Fruit fly (Drosophila melanogaster) whole organism: ENCODE measurements around the gene CG11891.

ENCODE experiments used
- CG8478 ChIP-seq: fragments of >200 bp; optimal IDR thresholded peaks from 2 replicates; lab custom pipeline; 2018; ENCODE audit warnings: inconsistent platforms
- Dll ChIP-seq: fragments of >200 bp; optimal IDR thresholded peaks from 2 replicates; lab custom pipeline; 2017
- EcR ChIP-seq, 2 experiments: fragments of >200 bp; optimal IDR thresholded peaks; 2 replicates each; lab custom pipeline; 2017; ENCODE audit warnings: missing biosample characterization in 2 of 2, missing genetic modification characterization in 2 of 2, missing genetic modification reagents in 2 of 2
- pan ChIP-seq: fragments of >200 bp; optimal IDR thresholded peaks from 2 replicates; lab custom pipeline; 2017
- psq ChIP-seq: fragments of >200 bp; optimal IDR thresholded peaks from 2 replicates; lab custom pipeline; 2017
- usp ChIP-seq: fragments of >200 bp; optimal IDR thresholded peaks from 2 replicates; lab custom pipeline; 2017; ENCODE audit warnings: missing biosample characterization, missing genetic modification characterization, mixed read lengths

Gene CG11891

DNA sequence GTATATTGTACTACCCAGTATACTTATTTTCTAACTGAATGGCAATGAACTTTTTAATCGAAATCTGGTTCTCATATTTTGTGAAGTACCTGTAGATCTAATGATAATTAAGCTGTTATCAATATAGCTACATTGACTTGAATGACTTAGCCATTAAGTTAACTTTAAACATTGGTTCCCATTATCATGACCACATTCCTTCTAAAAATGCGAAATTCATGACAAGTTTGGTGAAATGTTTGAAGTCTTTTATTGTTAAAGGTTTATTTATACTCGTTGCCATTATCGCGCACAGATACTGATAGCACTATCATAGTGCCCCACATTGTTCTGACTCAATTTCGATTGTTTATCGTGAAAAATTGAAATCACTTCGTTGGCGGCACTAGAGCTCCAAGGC is 50.9 kb downstream of the CG11891 start:
- TF ChIP-seq usp (GFP tag; lab: Kevin White, UChicago) (no peak), CG8478 (lab: Kevin White, UChicago) (no peak), pan (no peak), EcR (GFP tag; optimal IDR thresholded peaks at IDR 0.05; lab: Kevin White, UChicago) (no peak), Dll (lab: Kevin White, UChicago) (no peak), psq (no peak)

DNA sequence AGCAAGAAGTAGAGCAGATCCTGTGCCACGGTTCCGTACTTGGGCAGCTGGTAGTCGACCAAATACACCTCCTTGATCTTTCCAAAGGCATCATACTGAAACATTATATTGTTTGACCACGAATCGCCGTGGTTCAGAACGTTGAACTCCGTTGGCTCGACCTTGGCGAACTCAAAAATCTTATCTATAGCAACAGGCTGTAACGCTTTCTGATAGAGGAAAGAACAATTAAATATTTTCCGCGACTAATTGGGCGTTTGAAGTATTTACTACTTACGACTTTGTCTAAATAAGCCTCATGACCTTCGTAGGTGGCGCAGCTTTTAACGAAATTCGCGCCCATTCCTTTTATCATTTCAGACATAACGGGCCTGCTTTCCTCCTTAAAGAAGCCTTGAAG is 51.7 kb downstream of the CG11891 start:
- no peak for TF ChIP-seq EcR (GFP tag; optimal IDR thresholded peaks at IDR 0.05; lab: Kevin White, UChicago)

DNA sequence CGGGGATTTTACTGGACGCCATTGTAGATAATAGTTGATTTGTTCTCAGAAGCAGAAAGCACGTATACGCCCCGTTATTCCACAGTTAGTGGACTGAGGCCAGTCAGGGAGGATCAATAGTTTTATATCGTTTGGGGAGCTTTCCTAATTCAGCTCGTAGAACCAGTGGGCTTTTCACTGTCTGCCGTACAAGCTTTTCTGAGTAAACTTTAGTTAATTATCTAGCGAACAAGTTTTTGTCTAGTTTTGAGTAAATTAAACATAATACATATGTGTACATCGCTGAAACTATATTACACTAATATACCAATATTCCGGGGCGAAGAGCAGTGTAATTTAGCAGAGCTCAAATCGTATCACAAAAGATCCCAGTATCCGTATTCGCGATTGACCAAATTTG is 52.6 kb downstream of the CG11891 start, which contains the start of gene CG10562:
CG10562 (minus strand) TSS at position 101 of the 400 bp plus-strand sequence.
- TF ChIP-seq CG8478 (lab: Kevin White, UChicago): no peak
- no peak for TF ChIP-seq pan
- no peak for TF ChIP-seq usp (GFP tag; lab: Kevin White, UChicago)
- no peak for TF ChIP-seq Dll (lab: Kevin White, UChicago)
